Fruit fly (Drosophila melanogaster) whole organism, embryonic: Measurements from ENCODE around the gene CG33932.

Experiments used
- ATbp ChIP-seq: fragments of 200-800 bp; sonication (Bioruptor generic); optimal IDR thresholded peaks from 2 replicates; lab custom pipeline; 2017; ENCODE audit warnings: missing biosample characterization, mild to moderate bottlenecking, missing genetic modification characterization, missing genetic modification reagents
- Atf6 ChIP-seq: fragments of 200-800 bp; sonication (Bioruptor generic); IDR thresholded peaks from 2 replicates; pipeline ENCODE4 v1.3.6; 2022; ENCODE audit warnings: missing biosample characterization, missing genetic modification characterization
- CG10147 ChIP-seq: fragments of 200-800 bp; sonication (Bioruptor generic); optimal IDR thresholded peaks from 2 replicates; lab custom pipeline; 2019; ENCODE audit warnings: missing biosample characterization, mild to moderate bottlenecking, missing genetic modification characterization, moderate library complexity
- CG10209 ChIP-seq: fragments of 200-800 bp; sonication (Bioruptor generic); optimal IDR thresholded peaks from 3 replicates; lab custom pipeline; 2017; ENCODE audit warnings: missing biosample characterization, mild to moderate bottlenecking, missing genetic modification characterization, missing genetic modification reagents
- CG11093 ChIP-seq: fragments of 200-800 bp; sonication (Bioruptor generic); IDR thresholded peaks from 3 replicates; pipeline ENCODE4 v1.3.6; 2022; ENCODE audit warnings: missing biosample characterization, missing genetic modification characterization
- CG12391 ChIP-seq: fragments of 200-800 bp; sonication (Bioruptor generic); optimal IDR thresholded peaks from 3 replicates; lab custom pipeline; 2018; ENCODE audit warnings: missing biosample characterization, mild to moderate bottlenecking, missing genetic modification characterization, moderate library complexity
- CG14965 ChIP-seq: fragments of 200-800 bp; sonication (Bioruptor generic); optimal IDR thresholded peaks from 2 replicates; lab custom pipeline; 2016; ENCODE audit warnings: missing biosample characterization, missing genetic modification characterization, borderline replicate concordance
- CG15514 ChIP-seq: fragments of 200-800 bp; sonication (Bioruptor generic); optimal IDR thresholded peaks from 3 replicates; lab custom pipeline; 2017; ENCODE audit warnings: missing biosample characterization, missing genetic modification characterization, mild to moderate bottlenecking, moderate library complexity, missing genetic modification reagents
- CG16779 ChIP-seq: fragments of 200-800 bp; sonication (Bioruptor generic); IDR thresholded peaks from 2 replicates; pipeline ENCODE4 v1.3.6; 2022; ENCODE audit warnings: missing biosample characterization, missing genetic modification characterization
- CG18764 ChIP-seq: fragments of 200-800 bp; sonication (Bioruptor generic); optimal IDR thresholded peaks from 3 replicates; lab custom pipeline; 2016; ENCODE audit warnings: missing biosample characterization, missing genetic modification characterization
- CG2120 ChIP-seq: fragments of 200-800 bp; sonication (Bioruptor generic); optimal IDR thresholded peaks from 3 replicates; lab custom pipeline; 2016; ENCODE audit warnings: missing biosample characterization, missing genetic modification characterization
- CG3065 ChIP-seq: fragments of 200-800 bp; sonication (Bioruptor generic); optimal IDR thresholded peaks from 2 replicates; lab custom pipeline; 2016; ENCODE audit warnings: missing biosample characterization, missing genetic modification characterization
- CG4617 ChIP-seq: fragments of 200-800 bp; sonication (Bioruptor generic); optimal IDR thresholded peaks from 3 replicates; lab custom pipeline; 2016; ENCODE audit warnings: missing biosample characterization, missing genetic modification characterization, borderline replicate concordance
- CG5953 ChIP-seq: fragments of 200-800 bp; sonication (Bioruptor generic); IDR thresholded peaks from 2 replicates; pipeline ENCODE4 v1.3.6; 2022; ENCODE audit warnings: missing biosample characterization, missing genetic modification characterization
- CTCF ChIP-seq: fragments of 200-800 bp; sonication (Bioruptor generic); optimal IDR thresholded peaks from 2 replicates; lab custom pipeline; 2017; ENCODE audit warnings: missing biosample characterization, mild to moderate bottlenecking, missing genetic modification characterization, moderate library complexity
- CoRest ChIP-seq: fragments of 200-800 bp; sonication (Bioruptor generic); optimal IDR thresholded peaks from 3 replicates; lab custom pipeline; 2018; ENCODE audit warnings: missing biosample characterization, mild to moderate bottlenecking, missing genetic modification characterization, moderate library complexity
- D19A ChIP-seq: fragments of 200-800 bp; optimal IDR thresholded peaks from 3 replicates; lab custom pipeline; 2019; ENCODE audit warnings: missing biosample characterization, mild to moderate bottlenecking, missing genetic modification characterization, moderate library complexity
- Dbx ChIP-seq: fragments of 200-800 bp; sonication (Bioruptor generic); IDR thresholded peaks from 3 replicates; pipeline ENCODE4 v1.3.6; 2022; ENCODE audit warnings: missing biosample characterization, missing genetic modification characterization
- Dek ChIP-seq: fragments of 200-800 bp; sonication (Bioruptor generic); optimal IDR thresholded peaks from 3 replicates; lab custom pipeline; 2019; ENCODE audit warnings: missing biosample characterization, mild to moderate bottlenecking, missing genetic modification characterization, moderate library complexity
- Doc3 ChIP-seq: fragments of 200-800 bp; sonication (Bioruptor generic); IDR thresholded peaks from 3 replicates; pipeline ENCODE4 v1.3.6; 2022; ENCODE audit warnings: missing biosample characterization, missing genetic modification characterization; ENCODE audit not compliant: partially characterized antibody
- Drgx ChIP-seq: fragments of 200-800 bp; sonication (Bioruptor generic); IDR thresholded peaks from 2 replicates; pipeline ENCODE4 v1.3.6; 2022; ENCODE audit warnings: missing biosample characterization, missing genetic modification characterization
- E2f2 ChIP-seq: fragments of 200-800 bp; sonication (Bioruptor generic); IDR thresholded peaks from 2 replicates; pipeline ENCODE4 v1.3.6; 2022; ENCODE audit warnings: missing biosample characterization, missing genetic modification characterization
- Ets65A ChIP-seq: fragments of 200-800 bp; sonication (Bioruptor generic); peaks from one replicate; lab custom pipeline; 2016; ENCODE audit warnings: missing biosample characterization, missing genetic modification characterization
- Hr51 ChIP-seq, 2 experiments: fragments of 200-800 bp; sonication (Bioruptor generic); optimal IDR thresholded peaks; 2 replicates in 1 of 2; 3 replicates in 1 of 2; lab custom pipeline; 2016 to 2018; ENCODE audit warnings: missing biosample characterization in 2 of 2, missing genetic modification characterization in 2 of 2, mild to moderate bottlenecking in 1 of 2, moderate library complexity in 1 of 2
- MTF-1 ChIP-seq: fragments of 200-800 bp; sonication (Bioruptor generic); optimal IDR thresholded peaks from 2 replicates; lab custom pipeline; 2018; ENCODE audit warnings: missing biosample characterization, mild to moderate bottlenecking, missing genetic modification characterization, borderline replicate concordance
- Meics ChIP-seq: fragments of 200-800 bp; sonication (Bioruptor generic); optimal IDR thresholded peaks from 2 replicates; lab custom pipeline; 2017; ENCODE audit warnings: missing biosample characterization, mild to moderate bottlenecking, missing genetic modification characterization
- NfI ChIP-seq: fragments of 200-800 bp; sonication (Bioruptor generic); optimal IDR thresholded peaks from 3 replicates; lab custom pipeline; 2018; ENCODE audit warnings: missing biosample characterization, mild to moderate bottlenecking, missing genetic modification characterization, moderate library complexity
- Sin3A ChIP-seq: fragments of >200 bp; optimal IDR thresholded peaks from 2 replicates; lab custom pipeline; 2018
- Xrp1 ChIP-seq: fragments of 200-800 bp; sonication (Bioruptor generic); IDR thresholded peaks from 2 replicates; pipeline ENCODE4 v1.3.6; 2022; ENCODE audit warnings: missing biosample characterization, missing genetic modification characterization
- ato ChIP-seq: fragments of 200-800 bp; sonication (Bioruptor generic); IDR thresholded peaks from 2 replicates; pipeline ENCODE4 v1.3.6; 2022; ENCODE audit warnings: missing biosample characterization, missing genetic modification characterization; ENCODE audit not compliant: partially characterized antibody
- bigmax ChIP-seq: fragments of 200-800 bp; sonication (Bioruptor generic); optimal IDR thresholded peaks from 2 replicates; lab custom pipeline; 2018; ENCODE audit warnings: missing biosample characterization, mild to moderate bottlenecking, missing genetic modification characterization
- chif ChIP-seq, 2 experiments: fragments of 200-800 bp; sonication (Bioruptor generic); optimal IDR thresholded peaks; 3 replicates each; lab custom pipeline; 2016; ENCODE audit warnings: missing biosample characterization in 2 of 2, missing genetic modification characterization in 2 of 2
- cwo ChIP-seq: fragments of 200-800 bp; sonication (Bioruptor generic); optimal IDR thresholded peaks from 3 replicates; lab custom pipeline; 2017; ENCODE audit warnings: missing biosample characterization, missing genetic modification characterization, mild to moderate bottlenecking, moderate library complexity, missing genetic modification reagents
- da ChIP-seq: fragments of 200-800 bp; sonication (Bioruptor generic); optimal IDR thresholded peaks from 2 replicates; lab custom pipeline; 2016; ENCODE audit warnings: missing biosample characterization, missing genetic modification characterization
- eve ChIP-seq, 2 experiments: fragments of >200 bp; optimal IDR thresholded peaks; 2 replicates each; lab custom pipeline; 2017; ENCODE audit warnings: missing biosample characterization in 2 of 2, missing genetic modification characterization in 2 of 2
- fd96Cb ChIP-seq: fragments of 200-800 bp; sonication (Bioruptor generic); optimal IDR thresholded peaks from 2 replicates; lab custom pipeline; 2018; ENCODE audit warnings: missing biosample characterization, mild to moderate bottlenecking, missing genetic modification characterization, moderate library complexity
- grau ChIP-seq: fragments of 200-800 bp; optimal IDR thresholded peaks from 3 replicates; lab custom pipeline; 2019; ENCODE audit warnings: missing biosample characterization, mild to moderate bottlenecking, missing genetic modification characterization, moderate library complexity
- kni ChIP-seq: fragments of 200-800 bp; sonication (Bioruptor generic); optimal IDR thresholded peaks from 3 replicates; lab custom pipeline; 2017; ENCODE audit warnings: mild to moderate bottlenecking, missing biosample characterization, missing genetic modification reagents, missing genetic modification characterization
- knrl ChIP-seq: fragments of 200-800 bp; sonication (Bioruptor generic); IDR thresholded peaks from 3 replicates; pipeline ENCODE4 v1.3.6; 2022; ENCODE audit warnings: missing biosample characterization, missing genetic modification characterization; ENCODE audit not compliant: partially characterized antibody
- lola ChIP-seq, 3 experiments: fragments of >200 bp in 2 of 3; fragments of 200-800 bp in 1 of 3; sonication (Bioruptor generic) in 1 of 3; optimal IDR thresholded peaks; 2 replicates each; lab custom pipeline; 2017 to 2019; ENCODE audit warnings: missing biosample characterization in 3 of 3, missing genetic modification characterization in 3 of 3, mild to moderate bottlenecking in 1 of 3, moderate library complexity in 1 of 3
- mam ChIP-seq: fragments of 200-800 bp; sonication (Bioruptor generic); optimal IDR thresholded peaks from 3 replicates; lab custom pipeline; 2016; ENCODE audit warnings: missing biosample characterization, missing genetic modification characterization
- org-1 ChIP-seq: fragments of 200-800 bp; sonication (Bioruptor generic); optimal IDR thresholded peaks from 2 replicates; lab custom pipeline; 2017; ENCODE audit warnings: missing biosample characterization, missing genetic modification characterization
- pb ChIP-seq: fragments of 200-800 bp; sonication (Bioruptor generic); optimal IDR thresholded peaks from 3 replicates; lab custom pipeline; 2016; ENCODE audit warnings: missing biosample characterization, missing genetic modification characterization
- sc ChIP-seq, 3 experiments: fragments of >200 bp in 2 of 3; fragments of 200-800 bp in 1 of 3; sonication (Bioruptor generic) in 1 of 3; optimal IDR thresholded peaks; 2 replicates in 2 of 3; 3 replicates in 1 of 3; lab custom pipeline; 2017; ENCODE audit warnings: mild to moderate bottlenecking in 1 of 3, missing biosample characterization in 1 of 3, missing genetic modification characterization in 1 of 3, missing genetic modification reagents in 1 of 3
- schlank ChIP-seq: fragments of 200-800 bp; sonication (Bioruptor generic); optimal IDR thresholded peaks from 2 replicates; lab custom pipeline; 2018; ENCODE audit warnings: missing biosample characterization, mild to moderate bottlenecking, missing genetic modification characterization
- so ChIP-seq: fragments of 200-800 bp; sonication (Bioruptor generic); IDR thresholded peaks from 3 replicates; pipeline ENCODE4 v1.3.6; 2022; ENCODE audit warnings: missing biosample characterization, missing genetic modification characterization
- sr ChIP-seq: fragments of 200-800 bp; sonication (Bioruptor generic); IDR thresholded peaks from 3 replicates; pipeline ENCODE4 v1.3.6; 2022; ENCODE audit warnings: missing biosample characterization, missing genetic modification characterization
- tio ChIP-seq: fragments of 200-800 bp; sonication (Bioruptor generic); optimal IDR thresholded peaks from 2 replicates; lab custom pipeline; 2017; ENCODE audit warnings: missing biosample characterization, missing genetic modification characterization, inconsistent platforms
- toy ChIP-seq: fragments of 200-800 bp; sonication (Bioruptor generic); IDR thresholded peaks from 2 replicates; pipeline ENCODE4 v1.3.6; 2022; ENCODE audit warnings: missing biosample characterization, missing genetic modification characterization
- trem ChIP-seq: fragments of 200-800 bp; optimal IDR thresholded peaks from 3 replicates; lab custom pipeline; 2019; ENCODE audit warnings: missing biosample characterization, mild to moderate bottlenecking, missing genetic modification characterization, moderate library complexity

CG33932 gene

DNA sequence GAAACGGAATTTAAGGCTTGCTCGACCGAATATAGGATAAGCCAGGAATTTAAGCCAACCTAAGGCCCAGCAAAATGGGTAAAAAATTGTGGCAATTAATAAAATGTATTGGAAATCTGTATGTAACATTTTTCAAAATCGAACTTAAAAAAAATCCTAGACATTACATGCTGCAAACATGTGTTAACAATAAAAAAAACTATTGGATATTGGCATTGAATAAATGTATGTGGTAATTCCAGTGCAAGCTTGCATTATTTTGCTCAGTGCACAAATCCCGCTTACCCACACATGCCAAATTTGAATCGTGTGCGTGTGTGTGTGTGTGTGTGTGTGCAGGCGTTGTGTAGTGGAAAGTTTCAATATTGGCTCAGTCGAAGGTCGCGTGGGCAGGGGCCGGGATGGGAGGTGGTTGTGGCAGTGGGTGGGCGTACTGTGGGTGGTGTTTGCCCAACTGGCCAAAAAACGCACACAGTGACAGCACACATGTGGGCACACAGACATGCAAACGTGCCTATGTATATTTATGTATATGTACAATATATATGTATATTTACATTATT is 19.3 kb downstream of the CG33932 start (continued):
- no peak for TF ChIP-seq so (GFP tag; lab: Robert Waterston, UW)
- no peak for TF ChIP-seq Dek (tag; lab: Kevin White, UChicago)
- TF ChIP-seq fd96Cb (tag; lab: Kevin White, UChicago), result no peak
- TF ChIP-seq Meics (GFP tag; lab: Kevin White, UChicago), result peak; percentile 30
- no peak for TF ChIP-seq Dbx (GFP tag; lab: Robert Waterston, UW)
- peak; percentile 58 for TF ChIP-seq Ets65A (GFP tag; lab: Kevin White, UChicago)
- TF ChIP-seq CG4617 (GFP tag; lab: Kevin White, UChicago), result no peak
- TF ChIP-seq pb (GFP tag; lab: Kevin White, UChicago), result peak; percentile 6
- TF ChIP-seq CG15514 (GFP tag; lab: Kevin White, UChicago), result peak; percentile 22
- TF ChIP-seq Atf6 (GFP tag; lab: Robert Waterston, UW), result no peak
- no peak for TF ChIP-seq CG11093 (GFP tag; lab: Robert Waterston, UW)
- no peak for TF ChIP-seq CG18764 (GFP tag; lab: Kevin White, UChicago)
- TF ChIP-seq da (GFP tag; lab: Kevin White, UChicago), result no peak
- TF ChIP-seq trem (tag; lab: Kevin White, UChicago), result no peak
- TF ChIP-seq E2f2 (GFP tag; lab: Robert Waterston, UW), result 0 out of 2 replicates have a peak, but pooled peaks have one; percentile 13
- TF ChIP-seq grau (tag; lab: Kevin White, UChicago), result peak; percentile 20
- no peak for TF ChIP-seq tio (GFP tag; lab: Kevin White, UChicago)
- TF ChIP-seq cwo (GFP tag; lab: Kevin White, UChicago), result no peak
- TF ChIP-seq CG16779, result no peak
- TF ChIP-seq D19A (tag; lab: Kevin White, UChicago), result peak; percentile 14
- TF ChIP-seq CG2120 (GFP tag; lab: Kevin White, UChicago), result peak; percentile 36
- no peak for TF ChIP-seq Drgx (GFP tag; lab: Robert Waterston, UW)
- no peak for TF ChIP-seq ato
- TF ChIP-seq kni (GFP tag; lab: Kevin White, UChicago), result no peak
- no peak for TF ChIP-seq eve (GFP tag; optimal IDR thresholded peaks at IDR 0.05; lab: Kevin White, UChicago)
- no peak for TF ChIP-seq CG14965 (GFP tag; lab: Kevin White, UChicago)
- no peak for TF ChIP-seq toy (GFP tag; lab: Robert Waterston, UW)
- TF ChIP-seq CG5953 (GFP tag; lab: Robert Waterston, UW), result no peak
- no peak for TF ChIP-seq Doc3 (GFP tag; lab: Robert Waterston, UW)
- peak in 1 of 2 experiments; percentile 7 for TF ChIP-seq chif (GFP tag; optimal IDR thresholded peaks at IDR 0.05; lab: Kevin White, UChicago)
- TF ChIP-seq Sin3A (lab: Kevin White, UChicago), result no peak
- TF ChIP-seq MTF-1 (GFP tag; lab: Kevin White, UChicago), result no peak
- peak; percentile 40; the same call in 1 of the 2 replicates for TF ChIP-seq Xrp1 (GFP tag; lab: Robert Waterston, UW)
- TF ChIP-seq schlank (tag; lab: Kevin White, UChicago), result no peak
- no peak for TF ChIP-seq CG3065 (GFP tag; lab: Kevin White, UChicago)
- TF ChIP-seq lola (GFP tag; optimal IDR thresholded peaks at IDR 0.05; lab: Kevin White, UChicago), result no peak
- no peak for TF ChIP-seq knrl (GFP tag; lab: Robert Waterston, UW)
- TF ChIP-seq CG10209 (GFP tag; lab: Kevin White, UChicago), result peak; percentile 41
- peak; percentile 63; the same call in 2 of the 3 replicates for TF ChIP-seq sr (GFP tag; lab: Robert Waterston, UW)
- peak; percentile 20 for TF ChIP-seq CG12391 (tag; lab: Kevin White, UChicago)
- TF ChIP-seq bigmax (GFP tag; lab: Kevin White, UChicago), result no peak
- TF ChIP-seq ATbp (GFP tag; lab: Kevin White, UChicago), result peak; percentile 7
- no peak for TF ChIP-seq CTCF (GFP tag; lab: Kevin White, UChicago)
- TF ChIP-seq CG10147 (GFP tag; lab: Kevin White, UChicago), result peak; percentile 21
- no peak for TF ChIP-seq org-1 (GFP tag; lab: Kevin White, UChicago)
- no peak for TF ChIP-seq NfI (GFP tag; lab: Kevin White, UChicago)
- no peak for TF ChIP-seq sc (optimal IDR thresholded peaks at IDR 0.05; lab: Kevin White, UChicago)
- no peak for TF ChIP-seq sc (GFP tag; optimal IDR thresholded peaks at IDR 0.05; lab: Kevin White, UChicago)
- peak; percentile 7 for TF ChIP-seq mam (GFP tag; lab: Kevin White, UChicago)
- peak; percentile 2 for TF ChIP-seq CoRest
- TF ChIP-seq Hr51 (GFP tag; optimal IDR thresholded peaks at IDR 0.05; lab: Kevin White, UChicago), result peak in 1 of 2 experiments; percentile 14
